Fruit fly (Drosophila melanogaster): ENCODE results near the gene CG33986.

DNA sequence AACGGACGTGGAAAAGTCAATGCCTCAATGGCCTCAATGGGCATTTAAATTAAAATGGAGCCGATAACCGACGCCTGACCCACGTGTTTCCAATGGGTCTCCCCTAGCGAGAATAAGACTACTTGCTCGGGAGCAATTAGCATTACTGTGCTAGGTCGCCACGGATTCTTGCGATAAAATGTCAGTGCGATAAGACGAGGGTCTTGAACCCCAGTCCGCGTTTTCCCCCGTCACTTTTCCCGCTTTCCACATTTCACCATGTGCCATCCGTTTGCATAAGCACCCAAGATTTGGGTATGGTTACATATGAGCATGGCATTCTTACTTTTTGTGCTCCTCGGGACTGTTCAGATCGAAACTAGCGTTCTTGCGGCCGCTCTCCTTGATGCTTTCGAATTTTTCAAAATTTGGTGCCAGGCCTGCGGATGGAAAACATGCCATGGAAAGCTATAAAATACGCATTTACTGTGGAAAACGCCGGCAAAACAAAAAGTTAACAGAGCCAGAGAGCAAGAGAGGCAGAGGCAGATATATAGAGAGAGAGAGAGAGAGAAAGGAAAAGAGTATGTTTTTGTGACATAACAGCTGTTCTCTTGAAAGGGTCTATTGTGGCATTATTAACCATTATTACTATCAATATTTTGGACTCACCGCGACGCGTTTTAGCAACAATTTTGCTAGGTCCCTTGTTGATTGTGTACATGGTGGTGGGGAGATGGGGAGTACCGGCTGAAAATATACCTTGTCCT is 17.7 kb downstream of the CG33986 start:
- TF ChIP-seq Ets98B (GFP tag; IDR thresholded peaks at IDR 0.05) (no peak), CG32121 (GFP tag; IDR thresholded peaks at IDR 0.05) (0 out of 2 replicates have a peak, but pooled peaks have one; percentile 28), EcR (GFP tag; optimal IDR thresholded peaks at IDR 0.05) (peak; percentile 66), Pif1B (GFP tag; optimal IDR thresholded peaks at IDR 0.05) (no peak), rn (GFP tag; IDR thresholded peaks at IDR 0.05) (no peak), CG4496 (GFP tag; IDR thresholded peaks at IDR 0.05) (no peak), CG14655 (GFP tag; optimal IDR thresholded peaks at IDR 0.05) (no peak), Snoo (tag; optimal IDR thresholded peaks at IDR 0.05) (no peak), CG12605 (GFP tag; IDR thresholded peaks at IDR 0.05) (no peak), D1 (tag; optimal IDR thresholded peaks at IDR 0.05) (no peak)
